Worm (Caenorhabditis elegans) whole organism, young adult: Measurements from ENCODE around the gene dnj-25.

Source experiments
- B0261.1 ChIP-seq: sonication (generic microtip); optimal IDR thresholded peaks from 2 replicates; lab custom pipeline; 2016; ENCODE audit warnings: mild to moderate bottlenecking, missing genetic modification characterization, moderate library complexity, missing compliant biosample characterization
- D2030.7 ChIP-seq: fragments of 200-800 bp; sonication (Bioruptor generic); IDR thresholded peaks from 2 replicates; pipeline ENCODE4 v1.3.6; 2022; ENCODE audit warnings: missing genetic modification reagents, missing genetic modification characterization, missing compliant biosample characterization
- F22D6.2 ChIP-seq: sonication (generic microtip); optimal IDR thresholded peaks from 2 replicates; lab custom pipeline; 2016; ENCODE audit warnings: mild to moderate bottlenecking, missing genetic modification characterization, missing compliant biosample characterization
- F49E8.2 ChIP-seq: sonication (generic microtip); optimal IDR thresholded peaks from 3 replicates; lab custom pipeline; 2017; ENCODE audit warnings: missing genetic modification characterization, mild to moderate bottlenecking, missing compliant biosample characterization, antibody characterized with exemption, moderate library complexity; ENCODE audit not compliant: insufficient read depth
- F55B11.4 ChIP-seq: sonication (generic microtip); optimal IDR thresholded peaks from 2 replicates; lab custom pipeline; 2016; ENCODE audit warnings: missing compliant biosample characterization, missing genetic modification characterization, borderline replicate concordance; ENCODE audit not compliant: insufficient read depth
- K11D2.4 ChIP-seq: fragments of 200-800 bp; sonication (Bioruptor generic); IDR thresholded peaks from 2 replicates; pipeline ENCODE4 v1.3.6; 2022; ENCODE audit warnings: missing genetic modification reagents, missing genetic modification characterization, missing compliant biosample characterization
- Y53F4B.3 ChIP-seq: fragments of 200-800 bp; sonication (Bioruptor generic); IDR thresholded peaks from 2 replicates; pipeline ENCODE4 v1.3.6; 2022; ENCODE audit warnings: missing genetic modification reagents, missing genetic modification characterization, missing compliant biosample characterization
- ZK185.1 ChIP-seq: sonication (generic microtip); optimal IDR thresholded peaks from 2 replicates; lab custom pipeline; 2016; ENCODE audit warnings: mild to moderate bottlenecking, missing genetic modification characterization, missing compliant biosample characterization; ENCODE audit not compliant: poor library complexity, severe bottlenecking
- aptf-2 ChIP-seq: fragments of 200-800 bp; sonication (Bioruptor generic); conservative IDR thresholded peaks from 2 replicates; pipeline ENCODE4 v1.3.6; 2022; ENCODE audit warnings: missing genetic modification reagents, missing genetic modification characterization, missing compliant biosample characterization
- aptf-3 ChIP-seq: fragments of 200-800 bp; sonication (Bioruptor generic); IDR thresholded peaks from 2 replicates; pipeline ENCODE4 v1.3.6; 2022; ENCODE audit warnings: missing genetic modification characterization, missing compliant biosample characterization
- atf-7 ChIP-seq: sonication (generic microtip); optimal IDR thresholded peaks from 2 replicates; lab custom pipeline; 2017; ENCODE audit warnings: mild to moderate bottlenecking, missing genetic modification characterization, missing compliant biosample characterization
- attf-5 ChIP-seq: fragments of 200-800 bp; sonication (Bioruptor generic); optimal IDR thresholded peaks from 2 replicates; lab custom pipeline; 2018; ENCODE audit warnings: mild to moderate bottlenecking, missing genetic modification characterization, missing compliant biosample characterization
- attf-6 ChIP-seq: fragments of 200-800 bp; sonication (Bioruptor generic); IDR thresholded peaks from 2 replicates; pipeline ENCODE4 v1.3.6; 2022; ENCODE audit warnings: missing genetic modification reagents, missing genetic modification characterization, missing compliant biosample characterization
- bed-1 ChIP-seq: fragments of 200-800 bp; sonication (Bioruptor generic); IDR thresholded peaks from 2 replicates; pipeline ENCODE4 v1.3.6; 2022; ENCODE audit warnings: missing genetic modification reagents, missing genetic modification characterization, missing compliant biosample characterization
- ccch-3 ChIP-seq: fragments of 200-800 bp; sonication (Bioruptor generic); optimal IDR thresholded peaks from 2 replicates; lab custom pipeline; 2018; ENCODE audit warnings: mild to moderate bottlenecking, missing genetic modification characterization, missing compliant biosample characterization
- cebp-1 ChIP-seq, 2 experiments: fragments of 200-800 bp in 1 of 2; sonication (Bioruptor generic) in 1 of 2; sonication (generic microtip) in 1 of 2; IDR thresholded peaks in 1 of 2; optimal IDR thresholded peaks in 1 of 2; 2 replicates each; pipeline versions ENCODE4 v1.3.6 to Lab custom; 2017 to 2022; ENCODE audit warnings: missing compliant biosample characterization in 2 of 2, missing genetic modification characterization in 2 of 2, mild to moderate bottlenecking in 1 of 2, missing genetic modification reagents in 1 of 2, moderate library complexity in 1 of 2
- cebp-2 ChIP-seq: fragments of 200-800 bp; sonication (Bioruptor generic); IDR thresholded peaks from 2 replicates; pipeline ENCODE4 v1.3.6; 2022; ENCODE audit warnings: missing genetic modification characterization, missing compliant biosample characterization
- chd-7 ChIP-seq: sonication (generic microtip); optimal IDR thresholded peaks from 2 replicates; lab custom pipeline; 2016; ENCODE audit warnings: mild to moderate bottlenecking, missing genetic modification characterization, moderate library complexity, missing compliant biosample characterization
- dpff-1 ChIP-seq: sonication (generic microtip); optimal IDR thresholded peaks from 2 replicates; lab custom pipeline; 2017; ENCODE audit warnings: mild to moderate bottlenecking, missing genetic modification characterization, missing compliant biosample characterization
- efl-1 ChIP-seq: fragments of 150-350 bp; optimal IDR thresholded peaks from 2 replicates; lab custom pipeline; 2014; ENCODE audit warnings: missing biosample characterization, missing genetic modification reagents, missing genetic modification characterization
- egl-44 ChIP-seq: fragments of 200-800 bp; sonication (Bioruptor generic); IDR thresholded peaks from 2 replicates; pipeline ENCODE4 v1.3.6; 2022; ENCODE audit warnings: missing genetic modification reagents, missing genetic modification characterization, missing compliant biosample characterization
- fkh-3 ChIP-seq: sonication (generic microtip); optimal IDR thresholded peaks from 2 replicates; lab custom pipeline; 2016; ENCODE audit warnings: mild to moderate bottlenecking, missing genetic modification characterization, missing compliant biosample characterization
- hlh-26 ChIP-seq: fragments of 200-800 bp; sonication (Bioruptor generic); conservative IDR thresholded peaks from 2 replicates; pipeline ENCODE4 v1.3.6; 2022; ENCODE audit warnings: missing genetic modification reagents, missing genetic modification characterization, missing compliant biosample characterization
- hmg-20 ChIP-seq: fragments of 200-800 bp; sonication (Bioruptor generic); IDR thresholded peaks from 2 replicates; pipeline ENCODE4 v1.3.6; 2022; ENCODE audit warnings: missing genetic modification reagents, missing genetic modification characterization, missing compliant biosample characterization
- lin-40 ChIP-seq: sonication (generic microtip); optimal IDR thresholded peaks from 2 replicates; lab custom pipeline; 2016; ENCODE audit warnings: missing genetic modification characterization, mild to moderate bottlenecking, missing compliant biosample characterization, missing genotype, missing genetic modification reagents
- lir-1 ChIP-seq: fragments of 200-800 bp; sonication (Bioruptor generic); conservative IDR thresholded peaks from 2 replicates; pipeline ENCODE4 v1.3.6; 2022; ENCODE audit warnings: missing genetic modification reagents, missing genetic modification characterization, missing compliant biosample characterization
- lsy-27 ChIP-seq: sonication (generic microtip); optimal IDR thresholded peaks from 2 replicates; lab custom pipeline; 2017; ENCODE audit warnings: missing genetic modification characterization, mild to moderate bottlenecking, missing compliant biosample characterization, antibody characterized with exemption, missing genotype, borderline replicate concordance; ENCODE audit not compliant: insufficient read depth
- madf-10 ChIP-seq: sonication (generic microtip); optimal IDR thresholded peaks from 2 replicates; lab custom pipeline; 2016; ENCODE audit warnings: mild to moderate bottlenecking, missing genetic modification characterization, missing compliant biosample characterization
- madf-6 ChIP-seq: fragments of 200-800 bp; sonication (Bioruptor generic); IDR thresholded peaks from 2 replicates; pipeline ENCODE4 v1.3.6; 2022; ENCODE audit warnings: missing genetic modification reagents, missing genetic modification characterization, missing compliant biosample characterization
- nhr-90 ChIP-seq: sonication (generic microtip); optimal IDR thresholded peaks from 2 replicates; lab custom pipeline; 2016; ENCODE audit warnings: missing genotype, mild to moderate bottlenecking, missing genetic modification characterization, missing compliant biosample characterization
- pha-4 ChIP-seq: fragments of 150-350 bp; sonication (generic microtip); optimal IDR thresholded peaks from 2 replicates; lab custom pipeline; 2014; ENCODE audit warnings: missing biosample characterization, missing genetic modification reagents, missing genetic modification characterization
- sdz-38 ChIP-seq: sonication (generic microtip); optimal IDR thresholded peaks from 2 replicates; lab custom pipeline; 2016; ENCODE audit warnings: missing genotype, missing genetic modification characterization, missing compliant biosample characterization
- snpc-1.1 ChIP-seq: sonication (generic microtip); optimal IDR thresholded peaks from 2 replicates; lab custom pipeline; 2017; ENCODE audit warnings: missing genetic modification characterization, mild to moderate bottlenecking, missing compliant biosample characterization, antibody characterized with exemption, moderate library complexity, missing genotype, missing genetic modification reagents; ENCODE audit not compliant: insufficient read depth
- snpc-4 ChIP-seq, 5 experiments: fragments of 150-350 bp in 1 of 5; sonication (generic microtip) in 4 of 5; optimal IDR thresholded peaks; 2 replicates each; lab custom pipeline; 2014 to 2018; ENCODE audit warnings: missing genetic modification characterization in 5 of 5, missing biosample characterization in 3 of 5, antibody characterized with exemption in 2 of 5, mild to moderate bottlenecking in 2 of 5, missing compliant biosample characterization in 2 of 5, missing genotype in 2 of 5, moderate library complexity in 2 of 5, missing genetic modification reagents in 1 of 5
- sptf-2 ChIP-seq: fragments of 200-800 bp; sonication (Bioruptor generic); optimal IDR thresholded peaks from 2 replicates; lab custom pipeline; 2018; ENCODE audit warnings: mild to moderate bottlenecking, missing genetic modification characterization, missing compliant biosample characterization
- unc-130 ChIP-seq: sonication (generic microtip); optimal IDR thresholded peaks from 2 replicates; lab custom pipeline; 2016; ENCODE audit warnings: missing genetic modification reagents, missing genetic modification characterization, missing compliant biosample characterization
- unc-62 ChIP-seq: fragments of 150-350 bp; optimal IDR thresholded peaks from 2 replicates; lab custom pipeline; 2014; ENCODE audit warnings: missing biosample characterization, missing genetic modification reagents, missing genetic modification characterization
- xnd-1 ChIP-seq: sonication (generic microtip); optimal IDR thresholded peaks from 2 replicates; lab custom pipeline; 2016; ENCODE audit warnings: missing genotype, missing genetic modification reagents, missing genetic modification characterization, missing compliant biosample characterization
- ztf-22 ChIP-seq: fragments of 200-800 bp; sonication (Bioruptor generic); optimal IDR thresholded peaks from 2 replicates; lab custom pipeline; 2018; ENCODE audit warnings: mild to moderate bottlenecking, missing genetic modification characterization, moderate library complexity, missing compliant biosample characterization
- ztf-25 ChIP-seq: fragments of 200-800 bp; sonication (Bioruptor generic); IDR thresholded peaks from 2 replicates; pipeline ENCODE4 v1.3.6; 2022; ENCODE audit warnings: missing genetic modification reagents, missing genetic modification characterization, missing compliant biosample characterization

Gene dnj-25

DNA sequence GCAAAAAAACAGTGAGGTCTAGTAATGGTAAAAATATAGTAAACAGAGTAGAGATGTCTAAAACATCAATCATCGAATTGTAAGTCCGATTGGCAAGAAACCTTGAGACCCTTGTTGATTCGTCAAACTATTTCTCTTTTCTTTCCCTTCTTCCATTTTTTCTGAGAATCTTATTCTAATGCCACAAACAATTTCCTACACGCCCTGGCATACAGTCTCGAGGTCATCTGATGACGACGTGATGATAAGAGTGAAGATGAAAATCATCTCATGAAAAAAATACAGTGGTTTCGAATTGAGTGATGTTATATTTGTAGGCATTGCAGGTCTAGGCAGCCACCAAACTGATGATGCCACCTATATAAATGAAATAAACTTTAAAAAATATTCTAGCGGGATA is 51.2 kb downstream of the dnj-25 start:
- no peak for TF ChIP-seq F49E8.2 (tag; lab: Kevin White, UChicago)
- TF ChIP-seq atf-7 (tag; lab: Kevin White, UChicago): no peak
- TF ChIP-seq aptf-3 (GFP tag; lab: Robert Waterston, UW): no peak
- no peak for TF ChIP-seq unc-130 (GFP tag; lab: Kevin White, UChicago)
- no peak for TF ChIP-seq snpc-1.1 (tag; lab: Kevin White, UChicago)
- no peak for TF ChIP-seq Y53F4B.3 (GFP tag; lab: Robert Waterston, UW)
- no peak for TF ChIP-seq D2030.7 (GFP tag; lab: Robert Waterston, UW)
- TF ChIP-seq cebp-2: no peak
- TF ChIP-seq B0261.1 (tag; lab: Kevin White, UChicago): no peak
- no peak for TF ChIP-seq chd-7 (tag; lab: Kevin White, UChicago)
- no peak for TF ChIP-seq ZK185.1 (tag; lab: Kevin White, UChicago)
- TF ChIP-seq lir-1: no peak
- no peak for TF ChIP-seq attf-6 (GFP tag; lab: Robert Waterston, UW)
- TF ChIP-seq, all 124 proteins: peak for 0

DNA sequence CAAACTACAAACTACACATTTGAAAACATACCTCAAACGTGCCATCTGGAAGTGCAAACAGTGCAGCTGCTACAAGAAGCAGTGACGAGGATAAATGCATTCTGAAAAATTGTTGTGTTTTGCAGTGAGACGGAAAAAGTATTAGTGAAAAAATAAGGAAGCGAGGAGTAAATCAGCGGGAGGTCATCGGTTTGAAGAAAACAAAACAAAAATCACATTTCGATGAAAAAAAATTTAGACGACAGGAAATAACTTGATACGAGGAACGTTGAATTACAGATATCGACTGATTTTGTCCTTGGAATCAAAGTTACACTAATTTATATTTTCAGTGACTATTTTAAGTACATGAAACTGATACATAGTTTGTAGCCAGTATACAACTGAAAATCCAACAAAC is 52.6 kb downstream of the dnj-25 start, which contains the start of gene F53F8.4:
TSS of gene F53F8.4 (minus strand) at position 101 of the 400 bp plus-strand sequence.
- TF ChIP-seq unc-130 (GFP tag; lab: Kevin White, UChicago) (no peak), hmg-20 (GFP tag; lab: Robert Waterston, UW) (no peak), unc-62 (GFP tag; lab: Kevin White, UChicago) (no peak)

DNA sequence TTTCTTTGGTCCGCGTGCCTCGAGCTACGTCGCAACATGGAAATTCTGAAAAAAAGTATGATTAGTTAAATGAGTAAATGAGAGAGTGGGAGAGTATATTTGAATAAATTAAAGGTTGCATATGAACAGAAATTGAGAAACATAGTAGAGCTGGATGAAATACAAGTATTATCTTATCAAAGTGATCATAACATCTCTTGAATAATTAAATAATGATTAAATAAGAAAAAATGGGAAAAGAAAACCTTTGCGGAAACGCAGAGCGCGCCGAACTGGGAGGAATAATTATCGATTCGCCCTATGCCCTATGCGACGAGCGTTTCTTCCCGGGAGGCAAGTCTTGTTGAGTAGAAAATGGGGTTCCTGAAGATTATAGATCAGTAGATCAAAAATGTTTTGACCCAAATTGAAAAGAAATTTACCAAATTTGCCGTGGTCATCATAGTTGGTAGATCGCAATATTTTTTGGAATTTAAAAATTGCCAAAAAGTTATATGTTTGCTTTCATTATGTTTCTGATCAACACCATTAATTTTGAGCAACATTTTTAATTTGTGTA is 54.6 kb downstream of the dnj-25 start, which contains the start of gene F53F8.3:
TSS of gene F53F8.3 (minus strand) at position 51 of the 559 bp plus-strand sequence.
- TF ChIP-seq efl-1 (peak; percentile 56), snpc-4 (GFP tag; optimal IDR thresholded peaks at IDR 0.05; lab: Kevin White, UChicago) (no peak), snpc-4 (tag; optimal IDR thresholded peaks at IDR 0.05; lab: Kevin White, UChicago) (no peak), aptf-2 (peak; percentile 95), madf-6 (GFP tag; lab: Robert Waterston, UW) (peak; percentile 58), nhr-90 (tag; lab: Kevin White, UChicago) (no peak)
- TF ChIP-seq, all 124 proteins: peak for 3

DNA sequence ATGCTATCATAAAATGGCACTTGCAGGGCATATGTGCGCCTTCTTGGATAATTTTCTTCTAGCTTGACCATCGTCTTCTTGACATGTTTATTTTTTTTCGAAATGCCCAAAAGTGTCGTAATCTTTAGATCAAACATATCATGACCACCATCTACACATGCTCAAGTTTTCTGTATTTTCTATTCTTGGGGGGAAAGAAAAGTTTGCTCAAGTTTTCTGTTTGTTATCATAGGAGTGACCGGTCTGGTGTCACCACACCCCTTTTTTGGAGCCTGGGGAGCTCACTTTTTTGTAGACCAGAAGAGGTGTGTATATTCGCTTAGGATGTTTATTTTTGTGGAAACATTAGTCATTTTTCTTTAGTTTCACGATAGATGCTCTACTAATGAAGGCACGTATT is 58.8 kb downstream of the dnj-25 start, which contains the start of gene klf-2:
TSS of gene klf-2 (plus strand) at position 301 of the 400 bp plus-strand sequence.
- TF ChIP-seq F55B11.4 (tag; lab: Kevin White, UChicago): no peak
- no peak for TF ChIP-seq ccch-3 (GFP tag; lab: Kevin White, UChicago)
- no peak for TF ChIP-seq sptf-2 (GFP tag; lab: Kevin White, UChicago)
- TF ChIP-seq fkh-3: no peak
- no peak for TF ChIP-seq K11D2.4 (GFP tag; lab: Robert Waterston, UW)
- TF ChIP-seq efl-1: no peak
- TF ChIP-seq xnd-1 (tag; lab: Kevin White, UChicago): no peak

DNA sequence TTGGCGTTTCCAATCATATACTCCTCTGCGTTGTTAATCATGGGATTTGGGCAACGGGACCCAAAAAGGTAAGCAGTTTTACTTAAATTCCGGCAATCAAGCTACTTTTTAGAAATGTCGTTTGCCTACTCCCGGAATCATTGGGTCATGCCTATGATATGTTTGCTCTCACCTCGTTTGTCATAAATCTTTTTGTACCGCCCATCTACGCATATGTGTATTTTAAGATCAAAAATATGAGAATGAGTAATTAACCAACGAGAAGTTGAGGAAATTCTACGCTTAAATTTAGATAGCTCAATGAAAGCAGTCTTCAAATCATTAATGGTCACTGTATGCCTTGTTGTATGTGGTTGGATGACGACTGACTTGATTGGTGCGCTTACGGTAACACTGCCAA is 61.8 kb downstream of the dnj-25 start:
- TF ChIP-seq ZK185.1 (tag; lab: Kevin White, UChicago): no peak
- no peak for TF ChIP-seq sdz-38 (tag; lab: Kevin White, UChicago)
- no peak for TF ChIP-seq lin-40
- no peak for TF ChIP-seq madf-10 (tag; lab: Kevin White, UChicago)
- no peak for TF ChIP-seq F22D6.2 (tag; lab: Kevin White, UChicago)
- no peak for TF ChIP-seq cebp-1 (GFP tag; IDR thresholded peaks at IDR 0.05; lab: Robert Waterston, UW)
- no peak for TF ChIP-seq cebp-1 (tag; optimal IDR thresholded peaks at IDR 0.05; lab: Kevin White, UChicago)
- TF ChIP-seq pha-4 (tag; lab: Kevin White, UChicago): no peak
- TF ChIP-seq bed-1 (GFP tag; lab: Robert Waterston, UW): no peak
- TF ChIP-seq lsy-27 (tag; lab: Kevin White, UChicago): no peak
- TF ChIP-seq efl-1: no peak
- no peak for TF ChIP-seq egl-44 (GFP tag; lab: Robert Waterston, UW)
- TF ChIP-seq dpff-1 (tag; lab: Kevin White, UChicago): no peak
- no peak for TF ChIP-seq hlh-26 (GFP tag; lab: Robert Waterston, UW)
- TF ChIP-seq attf-5 (GFP tag; lab: Kevin White, UChicago): no peak
- TF ChIP-seq ztf-25 (GFP tag; lab: Robert Waterston, UW): no peak
- no peak for TF ChIP-seq ztf-22 (GFP tag; lab: Kevin White, UChicago)
